Fruit fly (Drosophila melanogaster) whole organism, adult: ENCODE data around the gene CG11693.

ENCODE experiments used
- CG11617 ChIP-seq: fragments of 200-800 bp; sonication (Bioruptor generic); optimal IDR thresholded peaks from 2 replicates; lab custom pipeline; 2017; ENCODE audit warnings: mild to moderate bottlenecking, missing biosample characterization, missing genetic modification reagents, missing genetic modification characterization
- CG12768 ChIP-seq: fragments of 200-800 bp; sonication (Bioruptor generic); optimal IDR thresholded peaks from 2 replicates; lab custom pipeline; 2017; ENCODE audit warnings: missing biosample characterization, missing genetic modification characterization, mild to moderate bottlenecking, moderate library complexity, missing genetic modification reagents
- CG1620 ChIP-seq: fragments of 200-800 bp; sonication (Bioruptor generic); optimal IDR thresholded peaks from 2 replicates; lab custom pipeline; 2016; ENCODE audit warnings: missing biosample characterization, missing genetic modification characterization
- CG33017 ChIP-seq: fragments of 200-800 bp; sonication (Bioruptor generic); optimal IDR thresholded peaks from 2 replicates; lab custom pipeline; 2018; ENCODE audit warnings: missing biosample characterization, mild to moderate bottlenecking, missing genetic modification characterization, moderate library complexity
- CG5204 ChIP-seq: fragments of 200-800 bp; sonication (Bioruptor generic); optimal IDR thresholded peaks from 2 replicates; lab custom pipeline; 2016; ENCODE audit warnings: missing biosample characterization, missing genetic modification characterization
- CG7101 ChIP-seq: fragments of 200-800 bp; sonication (Bioruptor generic); optimal IDR thresholded peaks from 2 replicates; lab custom pipeline; 2018; ENCODE audit warnings: missing biosample characterization, mild to moderate bottlenecking, missing genetic modification characterization, moderate library complexity
- Clk ChIP-seq: fragments of 200-800 bp; sonication (Bioruptor generic); optimal IDR thresholded peaks from 2 replicates; lab custom pipeline; 2017; ENCODE audit warnings: missing biosample characterization, missing genetic modification characterization
- Hr96 ChIP-seq: fragments of 200-800 bp; sonication (Bioruptor generic); optimal IDR thresholded peaks from 2 replicates; lab custom pipeline; 2016; ENCODE audit warnings: missing biosample characterization, missing genetic modification characterization
- Mnt ChIP-seq: fragments of 200-800 bp; sonication (Bioruptor generic); optimal IDR thresholded peaks from 2 replicates; lab custom pipeline; 2016; ENCODE audit warnings: missing biosample characterization, mild to moderate bottlenecking, missing genetic modification characterization
- cic ChIP-seq: fragments of 200-800 bp; sonication (Bioruptor generic); optimal IDR thresholded peaks from 2 replicates; lab custom pipeline; 2017; ENCODE audit warnings: missing biosample characterization, mild to moderate bottlenecking, missing genetic modification characterization, moderate library complexity
- kay ChIP-seq: fragments of 200-800 bp; sonication (Bioruptor generic); peaks from one replicate; lab custom pipeline; 2016; ENCODE audit warnings: missing biosample characterization, missing genetic modification characterization, borderline replicate concordance
- pad ChIP-seq: fragments of 200-800 bp; sonication (Bioruptor generic); optimal IDR thresholded peaks from 3 replicates; lab custom pipeline; 2017; ENCODE audit warnings: missing biosample characterization, missing genetic modification characterization, mild to moderate bottlenecking, moderate library complexity, missing genetic modification reagents
- toe ChIP-seq: fragments of 200-800 bp; sonication (Bioruptor generic); optimal IDR thresholded peaks from 2 replicates; lab custom pipeline; 2016; ENCODE audit warnings: missing biosample characterization, missing genetic modification characterization

DNA sequence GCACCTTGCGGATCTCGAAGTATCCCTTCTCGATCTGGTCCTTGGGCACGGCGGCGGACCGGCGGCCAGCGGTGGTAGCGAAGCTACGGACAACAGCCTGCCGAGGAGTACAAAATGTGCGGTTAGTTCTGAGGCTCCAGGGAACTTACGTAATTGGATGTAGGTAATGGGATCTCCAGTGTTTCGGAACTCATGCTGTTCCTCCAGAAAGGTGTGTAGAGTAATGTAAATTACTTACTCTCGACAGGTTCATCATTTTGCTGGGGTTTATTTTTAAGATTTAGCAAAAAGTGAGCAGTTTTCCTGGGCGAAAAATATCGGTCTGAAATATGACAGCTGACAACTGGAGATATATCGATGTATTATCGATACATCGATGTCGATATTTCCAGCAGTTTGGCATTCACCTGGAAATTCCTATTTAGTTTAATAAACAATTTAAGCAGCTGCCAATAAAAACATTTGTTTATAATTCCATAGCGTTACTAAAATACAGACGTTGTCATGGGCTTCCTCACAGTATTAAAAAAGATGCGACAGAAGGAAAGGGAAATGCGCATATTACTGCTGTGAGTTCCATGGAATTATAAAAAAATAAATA is 30.2 kb upstream of the CG11693 start, which contains the start of the genes COX7A and Arl2:
- TF ChIP-seq CG7101 (tag; lab: Kevin White, UChicago), result peak; percentile 1
- TF ChIP-seq CG12768 (GFP tag; lab: Kevin White, UChicago), result no peak
- TF ChIP-seq kay (GFP tag; lab: Kevin White, UChicago), result no peak
- no peak for TF ChIP-seq cic
- no peak for TF ChIP-seq CG33017 (tag; lab: Kevin White, UChicago)
- no peak for TF ChIP-seq Mnt (GFP tag; lab: Kevin White, UChicago)
- no peak for TF ChIP-seq Hr96
- TF ChIP-seq CG11617 (GFP tag; lab: Kevin White, UChicago), result no peak
- no peak for TF ChIP-seq CG5204 (GFP tag; lab: Kevin White, UChicago)
- no peak for TF ChIP-seq toe (GFP tag; lab: Kevin White, UChicago)
- no peak for TF ChIP-seq pad (GFP tag; lab: Kevin White, UChicago)
- no peak for TF ChIP-seq Clk (GFP tag; lab: Kevin White, UChicago)
- TF ChIP-seq CG1620 (GFP tag; lab: Kevin White, UChicago), result no peak
